Worm (Caenorhabditis elegans): Measurements from ENCODE around the gene F32D8.2.

- TF ChIP-seq pag-3 (tag; optimal IDR thresholded peaks at IDR 0.05; ENCODE audit: borderline replicate concordance, insufficient read depth) (no peak), snpc-4 (tag; optimal IDR thresholded peaks at IDR 0.05) (no peak), C34B4.2 (tag; optimal IDR thresholded peaks at IDR 0.05) (no peak), unc-130 (tag; optimal IDR thresholded peaks at IDR 0.05) (no peak), efl-1 (optimal IDR thresholded peaks at IDR 0.05) (no peak), efl-1 (GFP tag; optimal IDR thresholded peaks at IDR 0.05 in 1 of 2) (no peak), tbx-2 (tag; optimal IDR thresholded peaks at IDR 0.05) (no peak), unc-62 (GFP tag; optimal IDR thresholded peaks at IDR 0.05) (no peak), aha-1 (tag; optimal IDR thresholded peaks at IDR 0.05) (no peak)
Observed at ce11 chrV:10886405-10886887, 2.9 kb downstream of the F32D8.2 start, which contains the start of gene F32D8.3.
